Fruit fly (Drosophila melanogaster): Measurements from ENCODE around the gene sens-2.

sens-2 gene

DNA sequence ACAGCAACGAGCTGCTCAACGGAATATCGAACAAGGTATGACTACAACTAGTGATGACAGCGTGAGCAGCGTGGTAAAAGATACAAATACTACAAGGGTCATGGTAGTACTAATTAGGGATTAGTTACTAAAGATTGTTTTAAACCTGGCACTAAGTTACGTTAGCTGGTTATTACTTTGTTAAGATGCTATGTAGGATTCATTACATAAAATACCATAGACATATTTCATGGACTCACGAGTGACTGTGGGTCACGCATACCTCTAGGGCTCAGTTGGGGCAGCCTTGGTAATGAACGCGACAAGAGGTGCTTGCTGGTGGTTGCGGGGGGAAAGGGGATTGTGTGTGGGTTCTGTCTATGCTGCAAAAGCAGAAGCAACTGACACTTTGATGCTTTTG lies 46.9 kb upstream of the sens-2 start (continued):
- 0 out of 3 replicates have a peak, but pooled peaks have one; percentile 34 for TF ChIP-seq sr (GFP tag; IDR thresholded peaks at IDR 0.05)
- TF ChIP-seq unc-4 (GFP tag; IDR thresholded peaks at IDR 0.05; ENCODE audit: partially characterized antibody): peak; percentile 68
- no peak for TF ChIP-seq CG17568 (GFP tag; optimal IDR thresholded peaks at IDR 0.05)

- TF ChIP-seq CG8924 (tag; optimal IDR thresholded peaks at IDR 0.05) (no peak), dati (GFP tag; IDR thresholded peaks at IDR 0.05) (no peak), CG11696 (GFP tag; IDR thresholded peaks at IDR 0.05) (no peak), gce (GFP tag; IDR thresholded peaks at IDR 0.05) (0 out of 3 replicates have a peak, but pooled peaks have one; percentile 35), Ets65A (GFP tag) (peak; percentile 16), cg (GFP tag; optimal IDR thresholded peaks at IDR 0.05) (peak; percentile 38), HLH4C (GFP tag; IDR thresholded peaks at IDR 0.05; ENCODE audit: partially characterized antibody) (0 out of 3 replicates have a peak, but pooled peaks have one; percentile 13), Med (GFP tag) (peak; percentile 39), CG10267 (tag; optimal IDR thresholded peaks at IDR 0.05) (no peak), CG9797 (GFP tag; optimal IDR thresholded peaks at IDR 0.05) (no peak), dysf (GFP tag; IDR thresholded peaks at IDR 0.05) (peak; percentile 23; the same call in 1 of the 3 replicates), H15 (GFP tag; IDR thresholded peaks at IDR 0.05) (no peak), CG5953 (GFP tag; IDR thresholded peaks at IDR 0.05) (no peak), dmrt99B (tag; optimal IDR thresholded peaks at IDR 0.05) (no peak), CG2199 (GFP tag; IDR thresholded peaks at IDR 0.05) (0 out of 3 replicates have a peak, but pooled peaks have one; percentile 31), crol (GFP tag; IDR thresholded peaks at IDR 0.05) (peak; percentile 59), vvl (GFP tag; IDR thresholded peaks at IDR 0.05) (peak; percentile 10; the same call in 1 of the 2 replicates)
These were observed 38.3 kb upstream of the sens-2 start for dm6 chr2L:6783395-6783794.

DNA sequence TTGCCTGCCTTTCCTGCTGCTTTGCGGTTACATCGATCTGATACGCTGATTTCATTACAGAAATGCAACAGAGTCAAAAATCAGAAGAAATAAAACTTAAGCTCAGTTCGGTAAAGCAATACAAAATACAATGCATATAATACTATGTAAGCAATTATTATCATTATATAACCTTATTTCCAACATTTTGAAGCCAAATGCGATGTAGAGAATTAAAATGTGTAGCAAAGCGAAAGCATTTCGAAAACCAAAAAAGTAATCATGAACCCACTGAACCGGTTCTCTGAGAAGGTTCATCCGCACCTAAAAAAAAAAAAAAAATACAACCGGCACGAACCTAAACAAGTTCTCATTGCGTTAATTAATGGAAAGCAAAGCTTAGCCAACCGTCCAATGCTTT lies 37.5 kb upstream of the sens-2 start:
- TF ChIP-seq Med (GFP tag): peak; percentile 36
- TF ChIP-seq sens (GFP tag): peak; percentile 65
- 0 out of 2 replicates have a peak, but pooled peaks have one; percentile 16 for TF ChIP-seq Awh (GFP tag; IDR thresholded peaks at IDR 0.05)
- TF ChIP-seq sqz (GFP tag; optimal IDR thresholded peaks at IDR 0.05): peak; percentile 43
- TF ChIP-seq NC2β (GFP tag; optimal IDR thresholded peaks at IDR 0.05): no peak
- no peak for TF ChIP-seq Dp (GFP tag; optimal IDR thresholded peaks at IDR 0.05)

DNA sequence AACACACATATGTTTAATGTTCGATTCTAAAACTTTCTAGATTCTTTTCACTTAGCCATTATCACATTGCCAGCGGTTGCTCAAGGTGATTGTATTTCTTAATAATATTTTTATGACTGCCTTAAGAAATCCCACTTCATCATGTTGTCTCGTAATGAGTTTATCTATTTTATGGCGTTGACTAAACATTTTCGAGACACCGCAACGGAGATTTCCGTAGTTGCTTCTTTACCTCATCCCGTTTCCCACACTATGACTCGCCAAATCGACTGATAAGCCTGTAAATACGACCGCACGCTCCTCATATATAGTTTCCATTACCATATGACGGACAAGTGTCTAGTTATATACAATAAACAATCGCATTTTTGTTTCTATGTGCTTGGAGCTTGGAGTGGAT lies 36.2 kb upstream of the sens-2 start:
- TF ChIP-seq bigmax (GFP tag; optimal IDR thresholded peaks at IDR 0.05) (no peak), Bdp1 (GFP tag; optimal IDR thresholded peaks at IDR 0.05) (no peak), sens (GFP tag) (no peak), tin (GFP tag; optimal IDR thresholded peaks at IDR 0.05) (no peak), danr (GFP tag; IDR thresholded peaks at IDR 0.05) (no peak), CG14860 (GFP tag; IDR thresholded peaks at IDR 0.05; ENCODE audit: partially characterized antibody) (no peak), Pdp1 (GFP tag; optimal IDR thresholded peaks at IDR 0.05) (peak in 1 of 2 experiments; percentile 29), CG31441 (GFP tag; IDR thresholded peaks at IDR 0.05) (no peak), Hey (tag; optimal IDR thresholded peaks at IDR 0.05) (peak; percentile 32), eve (GFP tag; optimal IDR thresholded peaks at IDR 0.05) (peak in 1 of 2 experiments; percentile 18), CG2129 (GFP tag; IDR thresholded peaks at IDR 0.05; ENCODE audit: partially characterized antibody) (no peak), CHES-1-like (GFP tag; optimal IDR thresholded peaks at IDR 0.05) (no peak), Med (GFP tag) (peak; percentile 27), twi (tag; optimal IDR thresholded peaks at IDR 0.05) (no peak), Adf1 (GFP tag; IDR thresholded peaks at IDR 0.05) (no peak), crol (GFP tag; IDR thresholded peaks at IDR 0.05) (0 out of 2 replicates have a peak, but pooled peaks have one; percentile 13), sob (GFP tag; IDR thresholded peaks at IDR 0.05) (no peak), dpn (GFP tag; optimal IDR thresholded peaks at IDR 0.05) (no peak), CG13894 (tag; optimal IDR thresholded peaks at IDR 0.05) (peak; percentile 4)

Measured in whole organism, embryonic.